Worm (Caenorhabditis elegans) whole organism, L2 larva: ENCODE data around the gene cit-1.2.

Experiments used
- F13H6.1 ChIP-seq: sonication (generic microtip); optimal IDR thresholded peaks from 2 replicates; lab custom pipeline; 2016; ENCODE audit warnings: missing genetic modification characterization, missing compliant biosample characterization
- R02D3.7 ChIP-seq: fragments of 150-350 bp; optimal IDR thresholded peaks from 2 replicates; lab custom pipeline; 2014; ENCODE audit warnings: missing biosample characterization, missing genetic modification characterization
- Y55F3AM.14 ChIP-seq: fragments of 200-800 bp; sonication (Bioruptor generic); optimal IDR thresholded peaks from 2 replicates; lab custom pipeline; 2018; ENCODE audit warnings: mild to moderate bottlenecking, missing genetic modification characterization, missing compliant biosample characterization
- ZK546.5 ChIP-seq: sonication (generic microtip); optimal IDR thresholded peaks from 2 replicates; lab custom pipeline; 2017; ENCODE audit warnings: missing biosample characterization, missing genetic modification characterization
- alr-1 ChIP-seq: fragments of 150-350 bp; optimal IDR thresholded peaks from 2 replicates; lab custom pipeline; 2014; ENCODE audit warnings: missing biosample characterization, missing genetic modification characterization
- aly-2 ChIP-seq: fragments of 150-350 bp; optimal IDR thresholded peaks from 2 replicates; lab custom pipeline; 2014; ENCODE audit warnings: missing biosample characterization, missing genetic modification characterization
- ama-1 ChIP-seq: fragments of 150-350 bp; optimal IDR thresholded peaks from 2 replicates; lab custom pipeline; 2018; ENCODE audit warnings: inconsistent platforms
- blmp-1 ChIP-seq: sonication (generic microtip); optimal IDR thresholded peaks from 2 replicates; lab custom pipeline; 2017; ENCODE audit warnings: missing genetic modification characterization, mild to moderate bottlenecking, missing compliant biosample characterization, antibody characterized with exemption, moderate library complexity; ENCODE audit not compliant: insufficient read depth
- ceh-16 ChIP-seq: fragments of 150-350 bp; optimal IDR thresholded peaks from 2 replicates; lab custom pipeline; 2014; ENCODE audit warnings: missing biosample characterization, missing genetic modification characterization
- crh-2 ChIP-seq: sonication (generic microtip); optimal IDR thresholded peaks from 2 replicates; lab custom pipeline; 2017; ENCODE audit warnings: missing biosample characterization, missing genetic modification characterization
- dmd-4 ChIP-seq: sonication (generic microtip); optimal IDR thresholded peaks from 2 replicates; lab custom pipeline; 2017; ENCODE audit warnings: missing biosample characterization, missing genetic modification characterization
- egl-27 ChIP-seq: sonication (generic microtip); optimal IDR thresholded peaks from 3 replicates; lab custom pipeline; 2017; ENCODE audit warnings: missing biosample characterization, missing genetic modification reagents, missing genetic modification characterization
- elt-1 ChIP-seq: fragments of 150-350 bp; optimal IDR thresholded peaks from 2 replicates; lab custom pipeline; 2014; ENCODE audit warnings: missing biosample characterization, missing genetic modification characterization
- elt-3 ChIP-seq: sonication (generic microtip); optimal IDR thresholded peaks from 2 replicates; lab custom pipeline; 2017; ENCODE audit warnings: missing biosample characterization, missing genetic modification characterization
- fos-1 ChIP-seq: fragments of 150-350 bp; optimal IDR thresholded peaks from 2 replicates; lab custom pipeline; 2014; ENCODE audit warnings: missing biosample characterization, missing genetic modification characterization
- lin-11 ChIP-seq: fragments of 150-350 bp; sonication (generic microtip); optimal IDR thresholded peaks from 2 replicates; lab custom pipeline; 2014; ENCODE audit warnings: missing biosample characterization, missing genetic modification characterization, inconsistent platforms, mixed read lengths
- lin-13 ChIP-seq: fragments of 150-350 bp; optimal IDR thresholded peaks from 2 replicates; lab custom pipeline; 2014; ENCODE audit warnings: missing biosample characterization, missing genetic modification reagents, missing genetic modification characterization
- lin-39 ChIP-seq: fragments of 150-350 bp; optimal IDR thresholded peaks from 2 replicates; lab custom pipeline; 2014; ENCODE audit warnings: missing biosample characterization, missing genetic modification reagents, missing genetic modification characterization
- lsy-2 ChIP-seq, 2 experiments: fragments of 150-350 bp in 1 of 2; sonication (generic microtip) in 1 of 2; optimal IDR thresholded peaks; 2 replicates each; lab custom pipeline; 2014 to 2017; ENCODE audit warnings: missing biosample characterization in 2 of 2, missing genetic modification characterization in 2 of 2
- mab-5 ChIP-seq: fragments of 150-350 bp; optimal IDR thresholded peaks from 2 replicates; lab custom pipeline; 2014; ENCODE audit warnings: missing biosample characterization, missing genetic modification characterization
- mbf-1 ChIP-seq: sonication (generic microtip); optimal IDR thresholded peaks from 2 replicates; lab custom pipeline; 2017; ENCODE audit warnings: missing biosample characterization, missing genetic modification characterization
- mdl-1 ChIP-seq, 2 experiments: fragments of 150-350 bp in 1 of 2; sonication (generic microtip) in 1 of 2; optimal IDR thresholded peaks; 2 replicates each; lab custom pipeline; 2017; ENCODE audit warnings: missing biosample characterization in 2 of 2, missing genetic modification characterization in 2 of 2
- nhr-10 ChIP-seq: sonication (generic microtip); optimal IDR thresholded peaks from 2 replicates; lab custom pipeline; 2017; ENCODE audit warnings: missing biosample characterization, missing genetic modification characterization
- nhr-11 ChIP-seq: fragments of 150-350 bp; optimal IDR thresholded peaks from 2 replicates; lab custom pipeline; 2014; ENCODE audit warnings: missing biosample characterization, missing genetic modification characterization
- nhr-12 ChIP-seq: fragments of 150-350 bp; optimal IDR thresholded peaks from 2 replicates; lab custom pipeline; 2014; ENCODE audit warnings: missing biosample characterization, missing genetic modification characterization
- nhr-129 ChIP-seq: fragments of 150-350 bp; optimal IDR thresholded peaks from 2 replicates; lab custom pipeline; 2014; ENCODE audit warnings: missing biosample characterization, missing genetic modification characterization
- nhr-21 ChIP-seq: fragments of 150-350 bp; optimal IDR thresholded peaks from 2 replicates; lab custom pipeline; 2014; ENCODE audit warnings: missing biosample characterization, missing genetic modification characterization
- nhr-23 ChIP-seq: fragments of 150-350 bp; optimal IDR thresholded peaks from 2 replicates; lab custom pipeline; 2014; ENCODE audit warnings: missing biosample characterization, missing genetic modification reagents, missing genetic modification characterization
- nhr-25 ChIP-seq: fragments of 150-350 bp; sonication (generic microtip); optimal IDR thresholded peaks from 3 replicates; lab custom pipeline; 2014; ENCODE audit warnings: missing biosample characterization, missing genetic modification characterization
- nhr-6 ChIP-seq: fragments of 150-350 bp; optimal IDR thresholded peaks from 2 replicates; lab custom pipeline; 2014; ENCODE audit warnings: missing biosample characterization, missing genetic modification characterization
- nhr-77 ChIP-seq: fragments of 150-350 bp; optimal IDR thresholded peaks from 2 replicates; lab custom pipeline; 2014; ENCODE audit warnings: missing biosample characterization, missing genetic modification characterization
- peb-1 ChIP-seq: fragments of 150-350 bp; optimal IDR thresholded peaks from 2 replicates; lab custom pipeline; 2014; ENCODE audit warnings: missing biosample characterization, missing genetic modification characterization
- skn-1 ChIP-seq: sonication (generic microtip); optimal IDR thresholded peaks from 2 replicates; lab custom pipeline; 2017; ENCODE audit warnings: missing biosample characterization, missing genetic modification characterization
- sma-3 ChIP-seq: sonication (generic microtip); optimal IDR thresholded peaks from 2 replicates; lab custom pipeline; 2016; ENCODE audit warnings: missing genetic modification reagents, missing genetic modification characterization, missing compliant biosample characterization
- sma-9 ChIP-seq, 2 experiments: fragments of 150-350 bp in 1 of 2; sonication (generic microtip) in 1 of 2; optimal IDR thresholded peaks; 2 replicates each; lab custom pipeline; 2014 to 2016; ENCODE audit warnings: missing genetic modification characterization in 2 of 2, mild to moderate bottlenecking in 1 of 2, missing biosample characterization in 1 of 2, missing compliant biosample characterization in 1 of 2, missing genetic modification reagents in 1 of 2, moderate library complexity in 1 of 2
- unc-55 ChIP-seq: fragments of 150-350 bp; sonication (generic microtip); optimal IDR thresholded peaks from 3 replicates; lab custom pipeline; 2014; ENCODE audit warnings: missing biosample characterization, missing genetic modification reagents, missing genetic modification characterization
- unc-62 ChIP-seq: fragments of 150-350 bp; optimal IDR thresholded peaks from 2 replicates; lab custom pipeline; 2014; ENCODE audit warnings: missing biosample characterization, missing genetic modification reagents, missing genetic modification characterization
- zag-1 ChIP-seq: fragments of 150-350 bp; optimal IDR thresholded peaks from 2 replicates; lab custom pipeline; 2014; ENCODE audit warnings: missing biosample characterization, missing genetic modification characterization
- ztf-1 ChIP-seq: fragments of 200-800 bp; sonication (Bioruptor generic); conservative IDR thresholded peaks from 2 replicates; pipeline ENCODE4 v1.3.6; 2022; ENCODE audit warnings: missing genetic modification characterization, missing compliant biosample characterization
- ztf-11 ChIP-seq: sonication (generic microtip); optimal IDR thresholded peaks from 2 replicates; lab custom pipeline; 2017; ENCODE audit warnings: missing biosample characterization, missing genetic modification characterization
- ztf-4 ChIP-seq: fragments of 150-350 bp; optimal IDR thresholded peaks from 2 replicates; lab custom pipeline; 2014; ENCODE audit warnings: missing biosample characterization, missing genetic modification characterization

Gene cit-1.2

ce11 chrIII:8036050-8036449 is 25.5 kb downstream of the cit-1.2 start:
- TF ChIP-seq unc-62 (GFP tag; lab: Kevin White, UChicago), result no peak
- TF ChIP-seq sma-9 (GFP tag; optimal IDR thresholded peaks at IDR 0.05; lab: Kevin White, UChicago), result peak; percentile 19
- TF ChIP-seq sma-9 (tag; optimal IDR thresholded peaks at IDR 0.05; lab: Kevin White, UChicago), result no peak
- peak; percentile 26 for TF ChIP-seq nhr-25

ce11 chrIII:8036497-8036896 is 25.9 kb downstream of the cit-1.2 start:
- TF ChIP-seq elt-3 (tag; lab: Kevin White, UChicago) (no peak), ama-1 (lab: Kevin White, UChicago) (no peak), skn-1 (tag; lab: Kevin White, UChicago) (no peak), blmp-1 (tag; lab: Kevin White, UChicago) (peak; percentile 2), nhr-129 (no peak), dmd-4 (tag; lab: Kevin White, UChicago) (no peak), sma-9 (GFP tag; optimal IDR thresholded peaks at IDR 0.05; lab: Kevin White, UChicago) (peak; percentile 58), sma-9 (tag; optimal IDR thresholded peaks at IDR 0.05; lab: Kevin White, UChicago) (no peak)

- no peak for TF ChIP-seq ZK546.5 (tag; lab: Kevin White, UChicago)
- no peak for TF ChIP-seq zag-1 (tag; lab: Kevin White, UChicago)
- TF ChIP-seq unc-62 (GFP tag; lab: Kevin White, UChicago), result no peak
- TF ChIP-seq alr-1 (tag; lab: Kevin White, UChicago), result no peak
- TF ChIP-seq nhr-23, result no peak
- no peak for TF ChIP-seq nhr-129
- TF ChIP-seq ama-1 (lab: Kevin White, UChicago), result no peak
- TF ChIP-seq unc-55, result no peak
- TF ChIP-seq mdl-1 (tag; optimal IDR thresholded peaks at IDR 0.05; lab: Kevin White, UChicago), result no peak
- no peak for TF ChIP-seq ceh-16 (tag; lab: Kevin White, UChicago)
- TF ChIP-seq, all 48 proteins: peak for 0
Measured at ce11 chrIII:8037941-8038340, 27.4 kb downstream of the cit-1.2 start, which contains the start of gene dpf-6. Gene dpf-6 (plus strand): TSS chrIII:8038241.

ce11 chrIII:8042775-8043174 is 32.2 kb downstream of the cit-1.2 start, which contains the start of gene K12H4.6:
Gene K12H4.6 (minus strand): TSS chrIII:8042875.
- TF ChIP-seq skn-1 (tag; lab: Kevin White, UChicago) (no peak), nhr-10 (no peak), nhr-6 (tag; lab: Kevin White, UChicago) (no peak), lin-39 (tag; lab: Kevin White, UChicago) (no peak), crh-2 (tag; lab: Kevin White, UChicago) (no peak), fos-1 (tag; lab: Kevin White, UChicago) (no peak), aly-2 (tag; lab: Kevin White, UChicago) (no peak)

ce11 chrIII:8043784-8044183 is 33.2 kb downstream of the cit-1.2 start:
- TF ChIP-seq nhr-11 (tag; lab: Kevin White, UChicago), result peak; percentile 86
- TF ChIP-seq skn-1 (tag; lab: Kevin White, UChicago), result peak; percentile 84
- TF ChIP-seq ztf-11 (tag; lab: Kevin White, UChicago), result peak; percentile 66
- TF ChIP-seq R02D3.7 (tag; lab: Kevin White, UChicago), result peak; percentile 62
- peak; percentile 99 for TF ChIP-seq nhr-25
- TF ChIP-seq nhr-77 (tag; lab: Kevin White, UChicago), result peak; percentile 89
- TF ChIP-seq lin-11, result peak; percentile 95
- TF ChIP-seq zag-1 (tag; lab: Kevin White, UChicago), result peak; percentile 99
- TF ChIP-seq unc-55, result peak; percentile 100
- TF ChIP-seq mbf-1 (tag; lab: Kevin White, UChicago), result no peak
- peak in 1 of 2 experiments; percentile 90 for TF ChIP-seq mdl-1 (tag; optimal IDR thresholded peaks at IDR 0.05; lab: Kevin White, UChicago)
- no peak for TF ChIP-seq ztf-1 (GFP tag; lab: Robert Waterston, UW)
- TF ChIP-seq ztf-4 (tag; lab: Kevin White, UChicago), result peak; percentile 97
- TF ChIP-seq peb-1 (tag; lab: Kevin White, UChicago), result no peak
- peak; percentile 98 for TF ChIP-seq lin-39 (tag; lab: Kevin White, UChicago)
- TF ChIP-seq blmp-1 (tag; lab: Kevin White, UChicago), result peak; percentile 65
- TF ChIP-seq dmd-4 (tag; lab: Kevin White, UChicago), result no peak
- peak; percentile 99 for TF ChIP-seq sma-3 (GFP tag; lab: Kevin White, UChicago)
- peak; percentile 28 for TF ChIP-seq nhr-12 (tag; lab: Kevin White, UChicago)
- no peak for TF ChIP-seq elt-3 (tag; lab: Kevin White, UChicago)
- peak; percentile 93 for TF ChIP-seq nhr-21 (tag; lab: Kevin White, UChicago)
- no peak for TF ChIP-seq unc-62 (GFP tag; lab: Kevin White, UChicago)
- peak; percentile 100 for TF ChIP-seq nhr-129
- TF ChIP-seq lsy-2 (tag; optimal IDR thresholded peaks at IDR 0.05; lab: Kevin White, UChicago), result peak; percentile 92 to 98
- TF ChIP-seq mab-5 (tag; lab: Kevin White, UChicago), result peak; percentile 93
- TF ChIP-seq ZK546.5 (tag; lab: Kevin White, UChicago), result peak; percentile 81
- peak; percentile 95 for TF ChIP-seq Y55F3AM.14 (GFP tag; lab: Kevin White, UChicago)
- TF ChIP-seq nhr-6 (tag; lab: Kevin White, UChicago), result peak; percentile 98
- TF ChIP-seq ceh-16 (tag; lab: Kevin White, UChicago), result no peak
- TF ChIP-seq F13H6.1 (tag; lab: Kevin White, UChicago), result peak; percentile 98
- no peak for TF ChIP-seq elt-1
- no peak for TF ChIP-seq nhr-23
- peak; percentile 99 for TF ChIP-seq crh-2 (tag; lab: Kevin White, UChicago)
- peak; percentile 81 for TF ChIP-seq nhr-10
- TF ChIP-seq lin-13 (GFP tag; lab: Kevin White, UChicago), result peak; percentile 98
- TF ChIP-seq egl-27 (tag; lab: Kevin White, UChicago), result peak; percentile 93
- no peak for TF ChIP-seq aly-2 (tag; lab: Kevin White, UChicago)
